Fruit fly (Drosophila melanogaster) whole organism, embryonic: ENCODE measurements around the gene P5CDh2.
A peak's percentile ranks its signal among the peaks of the same experiment; 100 is the strongest.

ENCODE experiments used
- Ada2b ChIP-seq: fragments of 200-800 bp; sonication (Bioruptor generic); IDR thresholded peaks from 2 replicates; pipeline ENCODE4 v1.3.6; 2022; ENCODE audit warnings: missing biosample characterization, missing genetic modification characterization
- BEAF-32 ChIP-seq: fragments of 200-800 bp; sonication (Bioruptor generic); optimal IDR thresholded peaks from 3 replicates; lab custom pipeline; 2017; ENCODE audit warnings: missing biosample characterization, missing genetic modification characterization, mild to moderate bottlenecking, moderate library complexity, missing genetic modification reagents
- CG10431 ChIP-seq: fragments of 200-800 bp; sonication (Bioruptor generic); optimal IDR thresholded peaks from 3 replicates; lab custom pipeline; 2018; ENCODE audit warnings: missing biosample characterization, mild to moderate bottlenecking, missing genetic modification characterization
- CG11456 ChIP-seq: fragments of 200-800 bp; sonication (Bioruptor generic); IDR thresholded peaks from 3 replicates; pipeline ENCODE4 v1.3.6; 2022; ENCODE audit warnings: missing biosample characterization, missing genetic modification characterization
- CG11723 ChIP-seq: fragments of 200-800 bp; sonication (Bioruptor generic); optimal IDR thresholded peaks from 2 replicates; lab custom pipeline; 2017; ENCODE audit warnings: missing biosample characterization, mild to moderate bottlenecking, missing genetic modification characterization
- CG14014 ChIP-seq: fragments of 200-800 bp; sonication (Bioruptor generic); IDR thresholded peaks from 2 replicates; pipeline ENCODE4 v1.3.6; 2022; ENCODE audit warnings: missing biosample characterization, missing genetic modification characterization
- CG16813 ChIP-seq: fragments of 200-800 bp; sonication (Bioruptor generic); IDR thresholded peaks from 3 replicates; pipeline ENCODE4 v1.3.6; 2022; ENCODE audit warnings: missing biosample characterization, missing genetic modification characterization; ENCODE audit not compliant: partially characterized antibody
- CG17912 ChIP-seq: fragments of 200-800 bp; sonication (Bioruptor generic); optimal IDR thresholded peaks from 2 replicates; lab custom pipeline; 2018; ENCODE audit warnings: missing biosample characterization, mild to moderate bottlenecking, missing genetic modification characterization
- CG18764 ChIP-seq: fragments of 200-800 bp; sonication (Bioruptor generic); optimal IDR thresholded peaks from 3 replicates; lab custom pipeline; 2016; ENCODE audit warnings: missing biosample characterization, missing genetic modification characterization
- CG2116 ChIP-seq: fragments of 200-800 bp; sonication (Bioruptor generic); optimal IDR thresholded peaks from 3 replicates; lab custom pipeline; 2018; ENCODE audit warnings: missing biosample characterization, mild to moderate bottlenecking, missing genetic modification characterization
- CG3726 ChIP-seq: fragments of 200-800 bp; sonication (Bioruptor generic); IDR thresholded peaks from 3 replicates; pipeline ENCODE4, ENCODE4 v1.3.6; 2022; ENCODE audit warnings: missing biosample characterization, missing genetic modification characterization
- CG4360 ChIP-seq: fragments of 200-800 bp; sonication (Bioruptor generic); IDR thresholded peaks from 2 replicates; pipeline ENCODE4 v1.3.6; 2022; ENCODE audit warnings: missing biosample characterization, missing genetic modification characterization
- CG4854 ChIP-seq: fragments of 200-800 bp; sonication (Bioruptor generic); optimal IDR thresholded peaks from 2 replicates; lab custom pipeline; 2016; ENCODE audit warnings: missing biosample characterization, missing genetic modification characterization, inconsistent platforms
- CG6272 ChIP-seq: fragments of 200-800 bp; sonication (Bioruptor generic); IDR thresholded peaks from 2 replicates; pipeline ENCODE4 v1.3.6; 2022; ENCODE audit warnings: missing biosample characterization, missing genetic modification characterization
- CG7271 ChIP-seq: fragments of 200-800 bp; sonication (Bioruptor generic); optimal IDR thresholded peaks from 2 replicates; lab custom pipeline; 2018; ENCODE audit warnings: missing biosample characterization, mild to moderate bottlenecking, missing genetic modification characterization, moderate library complexity
- CG8388 ChIP-seq: fragments of 200-800 bp; sonication (Bioruptor generic); optimal IDR thresholded peaks from 2 replicates; lab custom pipeline; 2019; ENCODE audit warnings: missing biosample characterization, mild to moderate bottlenecking, missing genetic modification characterization, moderate library complexity
- Chrac-16 ChIP-seq: fragments of 200-800 bp; sonication (Bioruptor generic); optimal IDR thresholded peaks from 3 replicates; lab custom pipeline; 2016; ENCODE audit warnings: missing biosample characterization, missing genetic modification characterization
- Drgx ChIP-seq: fragments of 200-800 bp; sonication (Bioruptor generic); IDR thresholded peaks from 2 replicates; pipeline ENCODE4 v1.3.6; 2022; ENCODE audit warnings: missing biosample characterization, missing genetic modification characterization
- Kr ChIP-seq: fragments of 200-800 bp; sonication (Bioruptor generic); optimal IDR thresholded peaks from 2 replicates; lab custom pipeline; 2017; ENCODE audit warnings: missing biosample characterization, mild to moderate bottlenecking, missing genetic modification characterization
- Mad ChIP-seq: fragments of 200-800 bp; sonication (Bioruptor generic); optimal IDR thresholded peaks from 2 replicates; lab custom pipeline; 2016; ENCODE audit warnings: missing biosample characterization, missing genetic modification characterization
- Rx ChIP-seq: fragments of 200-800 bp; sonication (Bioruptor generic); IDR thresholded peaks from 2 replicates; pipeline ENCODE4 v1.3.6; 2022; ENCODE audit warnings: missing biosample characterization, missing genetic modification characterization
- Side ChIP-seq: fragments of 200-800 bp; sonication (Bioruptor generic); optimal IDR thresholded peaks from 2 replicates; lab custom pipeline; 2016; ENCODE audit warnings: missing biosample characterization, missing genetic modification characterization
- Sox102F ChIP-seq: fragments of 200-800 bp; sonication (Bioruptor generic); optimal IDR thresholded peaks from 2 replicates; lab custom pipeline; 2018; ENCODE audit warnings: missing biosample characterization, mild to moderate bottlenecking, missing genetic modification characterization, moderate library complexity
- TFAM ChIP-seq: fragments of 200-800 bp; sonication (Bioruptor generic); optimal IDR thresholded peaks from 2 replicates; lab custom pipeline; 2017; ENCODE audit warnings: missing biosample characterization, missing genetic modification characterization, inconsistent platforms
- Taf1 ChIP-seq: fragments of 200-800 bp; sonication (Bioruptor generic); IDR thresholded peaks from 2 replicates; pipeline ENCODE4 v1.3.6; 2022; ENCODE audit warnings: missing biosample characterization, missing genetic modification characterization
- bsh ChIP-seq, 2 experiments: fragments of 200-800 bp; sonication (Bioruptor generic); optimal IDR thresholded peaks; 2 replicates each; lab custom pipeline; 2017 to 2018; ENCODE audit warnings: mild to moderate bottlenecking in 2 of 2, missing biosample characterization in 2 of 2, missing genetic modification characterization in 2 of 2, moderate library complexity in 1 of 2
- caup ChIP-seq: fragments of 200-800 bp; sonication (Bioruptor generic); optimal IDR thresholded peaks from 3 replicates; lab custom pipeline; 2017; ENCODE audit warnings: missing biosample characterization, mild to moderate bottlenecking, missing genetic modification characterization, moderate library complexity; ENCODE audit not compliant: severe bottlenecking
- crol ChIP-seq: fragments of 200-800 bp; sonication (Bioruptor generic); IDR thresholded peaks from 2 replicates; pipeline ENCODE4 v1.3.6; 2022; ENCODE audit warnings: missing biosample characterization, missing genetic modification characterization
- dati ChIP-seq: fragments of 200-800 bp; sonication (Bioruptor generic); IDR thresholded peaks from 2 replicates; pipeline ENCODE4 v1.3.6; 2022; ENCODE audit warnings: missing biosample characterization, missing genetic modification characterization
- disco-r ChIP-seq: fragments of 200-800 bp; sonication (Bioruptor generic); optimal IDR thresholded peaks from 2 replicates; lab custom pipeline; 2016; ENCODE audit warnings: missing biosample characterization, missing genetic modification characterization
- eyg ChIP-seq: fragments of 200-800 bp; sonication (Bioruptor generic); optimal IDR thresholded peaks from 3 replicates; lab custom pipeline; 2016; ENCODE audit warnings: missing biosample characterization, missing genetic modification characterization
- gt ChIP-seq: fragments of 200-800 bp; sonication (Bioruptor generic); IDR thresholded peaks from 2 replicates; pipeline ENCODE4 v1.3.6; 2022; ENCODE audit warnings: missing biosample characterization, missing genetic modification characterization
- hbn ChIP-seq: fragments of 200-800 bp; sonication (Bioruptor generic); IDR thresholded peaks from 2 replicates; pipeline ENCODE4 v1.3.6; 2022; ENCODE audit warnings: missing biosample characterization, missing genetic modification characterization; ENCODE audit not compliant: partially characterized antibody
- inv ChIP-seq: fragments of 200-800 bp; sonication (Bioruptor generic); IDR thresholded peaks from 2 replicates; pipeline ENCODE4 v1.3.6; 2022; ENCODE audit warnings: missing biosample characterization, missing genetic modification characterization; ENCODE audit not compliant: partially characterized antibody
- luna ChIP-seq: fragments of 200-800 bp; sonication (Bioruptor generic); optimal IDR thresholded peaks from 2 replicates; lab custom pipeline; 2016; ENCODE audit warnings: missing biosample characterization, missing genetic modification characterization
- nom ChIP-seq: fragments of 200-800 bp; sonication (Bioruptor generic); optimal IDR thresholded peaks from 2 replicates; lab custom pipeline; 2017; ENCODE audit warnings: missing biosample characterization, missing genetic modification characterization, mild to moderate bottlenecking, moderate library complexity, missing genetic modification reagents
- pan ChIP-seq, 4 experiments: fragments of >200 bp in 3 of 4; fragments of 200-800 bp in 1 of 4; sonication (Bioruptor generic) in 1 of 4; optimal IDR thresholded peaks in 3 of 4; IDR thresholded peaks in 1 of 4; 2 replicates each; pipeline versions ENCODE4 v1.3.6 to Lab custom; 2017 to 2022; ENCODE audit warnings: missing biosample characterization in 2 of 4, missing genetic modification characterization in 2 of 4, mixed read lengths in 1 of 4
- prd ChIP-seq, 3 experiments: fragments of >200 bp in 2 of 3; fragments of 200-800 bp in 1 of 3; sonication (Bioruptor generic) in 1 of 3; optimal IDR thresholded peaks in 2 of 3; IDR thresholded peaks in 1 of 3; 2 replicates in 2 of 3; 3 replicates in 1 of 3; pipeline versions ENCODE4 v1.3.6 to Lab custom; 2017 to 2022; ENCODE audit warnings: missing biosample characterization in 1 of 3, missing genetic modification characterization in 1 of 3
- schlank ChIP-seq: fragments of 200-800 bp; sonication (Bioruptor generic); optimal IDR thresholded peaks from 2 replicates; lab custom pipeline; 2018; ENCODE audit warnings: missing biosample characterization, mild to moderate bottlenecking, missing genetic modification characterization
- sd ChIP-seq: fragments of 200-800 bp; sonication (Bioruptor generic); optimal IDR thresholded peaks from 3 replicates; lab custom pipeline; 2018; ENCODE audit warnings: missing biosample characterization, mild to moderate bottlenecking, missing genetic modification characterization, moderate library complexity
- sens ChIP-seq: fragments of 200-800 bp; sonication (Bioruptor generic); peaks from one replicate; lab custom pipeline; 2016; ENCODE audit warnings: missing biosample characterization, missing genetic modification characterization
- sqz ChIP-seq: fragments of 200-800 bp; sonication (Bioruptor generic); optimal IDR thresholded peaks from 3 replicates; lab custom pipeline; 2018; ENCODE audit warnings: missing biosample characterization, mild to moderate bottlenecking, missing genetic modification characterization
- vnd ChIP-seq: fragments of 200-800 bp; sonication (Bioruptor generic); IDR thresholded peaks from 3 replicates; pipeline ENCODE4 v1.3.6; 2022; ENCODE audit warnings: missing biosample characterization, missing genetic modification characterization; ENCODE audit not compliant: partially characterized antibody

The P5CDh2 gene

DNA sequence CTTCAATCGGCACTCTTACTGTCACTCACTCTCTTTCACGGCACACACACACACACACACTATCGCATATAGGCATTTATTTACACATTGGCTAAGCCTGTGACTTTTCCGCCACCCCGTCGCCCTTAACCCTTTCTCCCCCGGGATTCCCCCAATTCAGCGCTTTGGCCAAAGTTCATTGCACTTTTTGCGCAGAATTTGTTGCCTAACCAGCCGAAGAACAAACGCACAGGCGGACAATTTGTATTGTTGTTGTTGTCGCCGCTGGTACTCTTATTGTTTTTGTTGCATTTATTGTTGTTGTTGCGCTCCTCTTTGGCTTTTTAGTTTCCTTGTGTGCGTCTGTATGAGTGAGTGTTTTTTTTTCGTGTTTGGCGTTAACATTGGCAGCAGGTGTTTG, 21.0 kb downstream of the P5CDh2 start:
- TF ChIP-seq CG3726 (GFP tag; lab: Robert Waterston, UW) (0 out of 3 replicates have a peak, but pooled peaks have one; percentile 6), Kr (GFP tag; lab: Kevin White, UChicago) (no peak), CG4360 (peak; percentile 66)

DNA sequence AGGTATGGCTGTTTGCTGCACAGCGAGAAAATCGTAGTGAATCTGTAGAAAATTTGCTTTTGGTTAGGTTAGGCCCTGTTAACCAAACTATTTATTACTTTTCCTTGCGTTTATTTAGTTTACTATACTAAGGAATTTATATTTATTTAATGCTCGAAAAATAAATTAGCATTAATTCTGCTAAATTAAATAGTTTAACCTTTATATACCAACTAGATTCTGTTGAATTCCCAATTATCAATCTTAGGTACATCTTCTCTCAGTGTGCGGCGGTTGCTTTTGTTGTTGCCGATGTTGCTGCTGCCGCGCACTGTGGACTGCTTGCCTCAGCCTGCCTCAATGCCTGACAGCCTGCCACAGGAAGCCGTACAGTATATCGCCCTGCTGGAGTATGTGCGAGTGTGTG, 21.4 kb downstream of the P5CDh2 start:
- no peak for TF ChIP-seq CG11723 (GFP tag; lab: Kevin White, UChicago)
- no peak for TF ChIP-seq caup (GFP tag; lab: Kevin White, UChicago)
- no peak for TF ChIP-seq dati (GFP tag; lab: Robert Waterston, UW)
- TF ChIP-seq BEAF-32 (GFP tag; lab: Kevin White, UChicago): no peak
- TF ChIP-seq Side (GFP tag; lab: Kevin White, UChicago): no peak
- TF ChIP-seq CG4854 (GFP tag; lab: Kevin White, UChicago): no peak
- TF ChIP-seq CG11456 (GFP tag; lab: Robert Waterston, UW): 0 out of 3 replicates have a peak, but pooled peaks have one; percentile 15
- peak; percentile 47 for TF ChIP-seq nom (GFP tag; lab: Kevin White, UChicago)
- TF ChIP-seq Drgx (GFP tag; lab: Robert Waterston, UW): peak; percentile 63; the same call in 1 of the 2 replicates
- TF ChIP-seq bsh (GFP tag; optimal IDR thresholded peaks at IDR 0.05; lab: Kevin White, UChicago): peak in 1 of 2 experiments; percentile 31

DNA sequence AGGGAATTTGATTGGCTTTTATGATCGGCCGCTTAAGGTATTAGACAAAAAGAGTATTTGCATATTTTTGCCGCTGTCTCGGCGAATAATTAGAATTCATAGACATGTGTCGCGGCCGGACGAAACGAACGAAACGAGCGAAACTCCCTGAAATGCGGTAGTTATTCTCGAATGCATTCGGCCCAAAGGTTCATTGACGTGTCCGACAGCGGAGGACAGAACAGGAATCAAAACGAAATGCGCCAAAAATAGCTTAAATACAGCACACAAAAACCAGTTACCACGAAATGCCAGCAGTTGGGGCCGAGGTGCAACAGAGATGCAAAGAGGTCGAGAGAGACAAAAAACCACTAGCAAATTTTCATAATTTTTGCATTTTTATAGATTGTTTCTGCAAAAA, 26.6 kb downstream of the P5CDh2 start:
- TF ChIP-seq hbn (no peak), eyg (GFP tag; lab: Kevin White, UChicago) (no peak), Chrac-16 (no peak), schlank (tag; lab: Kevin White, UChicago) (no peak)

DNA sequence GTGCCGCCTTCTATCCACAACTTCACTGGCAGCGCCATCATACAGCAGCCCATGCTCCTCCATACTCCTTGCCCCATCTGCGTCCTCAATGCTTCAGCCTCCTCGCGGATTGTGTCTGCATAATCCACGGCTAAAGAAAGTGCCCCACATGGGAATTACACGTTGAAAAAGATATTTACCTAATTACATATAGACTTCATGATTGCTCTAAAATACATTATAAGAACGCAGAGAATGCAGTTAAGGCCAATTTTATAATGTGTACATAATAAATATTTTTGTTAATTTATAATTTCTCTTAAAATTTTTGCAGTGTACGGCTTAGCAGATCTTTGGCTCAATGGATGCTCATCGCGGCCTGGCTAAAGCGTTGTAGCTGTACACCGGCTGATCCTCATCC, 27.9 kb downstream of the P5CDh2 start:
- TF ChIP-seq sens (GFP tag; lab: Kevin White, UChicago): peak; percentile 26
- no peak for TF ChIP-seq Ada2b (GFP tag; lab: Robert Waterston, UW)
- TF ChIP-seq bsh (GFP tag; optimal IDR thresholded peaks at IDR 0.05; lab: Kevin White, UChicago): peak in 1 of 2 experiments; percentile 83
- TF ChIP-seq disco-r: no peak
- no peak for TF ChIP-seq BEAF-32 (GFP tag; lab: Kevin White, UChicago)
- no peak for TF ChIP-seq CG16813 (GFP tag; lab: Robert Waterston, UW)
- no peak for TF ChIP-seq pan (optimal IDR thresholded peaks at IDR 0.05; lab: Kevin White, UChicago)
- TF ChIP-seq pan (GFP tag; optimal IDR thresholded peaks at IDR 0.05 in 1 of 2, IDR thresholded peaks at IDR 0.05 in 1 of 2): no peak
- TF ChIP-seq CG6272: no peak
- TF ChIP-seq luna (GFP tag; lab: Kevin White, UChicago): no peak
- TF ChIP-seq Drgx (GFP tag; lab: Robert Waterston, UW): peak; percentile 80
- peak; percentile 64 for TF ChIP-seq nom (GFP tag; lab: Kevin White, UChicago)
- no peak for TF ChIP-seq Taf1
- TF ChIP-seq Sox102F: no peak
- TF ChIP-seq CG7271: no peak
- no peak for TF ChIP-seq prd (optimal IDR thresholded peaks at IDR 0.05; lab: Kevin White, UChicago)
- 0 out of 3 replicates have a peak, but pooled peaks have one; percentile 9 for TF ChIP-seq prd (GFP tag; IDR thresholded peaks at IDR 0.05; lab: Robert Waterston, UW)
- TF ChIP-seq, all 482 proteins: peak for 5

DNA sequence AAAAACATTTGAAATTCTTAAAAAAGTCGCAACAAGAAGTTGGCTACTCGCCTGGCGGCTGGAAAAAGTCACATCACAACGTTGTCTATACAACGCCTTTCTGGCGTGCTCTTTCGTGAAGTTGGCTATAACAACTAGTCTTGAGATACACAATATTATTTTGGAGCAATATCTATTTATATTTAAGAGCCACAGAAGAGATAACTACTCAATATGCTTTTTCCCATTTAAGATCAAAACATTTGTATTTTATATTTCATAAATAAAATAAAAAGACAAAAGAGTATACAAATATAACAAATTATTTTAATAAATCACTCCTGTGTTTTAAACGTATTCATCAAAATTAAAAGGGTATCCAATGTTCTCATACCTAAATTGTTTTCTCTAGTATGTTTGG, 29.1 kb downstream of the P5CDh2 start:
- no peak for TF ChIP-seq vnd (GFP tag; lab: Robert Waterston, UW)
- TF ChIP-seq gt (GFP tag; lab: Robert Waterston, UW): no peak
- no peak for TF ChIP-seq sqz (GFP tag; lab: Kevin White, UChicago)
- no peak for TF ChIP-seq CG10431
- no peak for TF ChIP-seq CG14014
- no peak for TF ChIP-seq TFAM (GFP tag; lab: Kevin White, UChicago)
- no peak for TF ChIP-seq CG8388 (GFP tag; lab: Kevin White, UChicago)
- TF ChIP-seq Mad (GFP tag; lab: Kevin White, UChicago): no peak
- no peak for TF ChIP-seq CG2116 (GFP tag; lab: Kevin White, UChicago)
- TF ChIP-seq Rx (GFP tag; lab: Robert Waterston, UW): no peak
- TF ChIP-seq sd (tag; lab: Kevin White, UChicago): no peak
- TF ChIP-seq inv (GFP tag; lab: Robert Waterston, UW): no peak
- no peak for TF ChIP-seq caup (GFP tag; lab: Kevin White, UChicago)
- TF ChIP-seq CG17912 (GFP tag; lab: Kevin White, UChicago): no peak
- no peak for TF ChIP-seq CG18764
- no peak for TF ChIP-seq crol (GFP tag; lab: Robert Waterston, UW)
